Fruit fly (Drosophila melanogaster) whole organism, adult: ENCODE results near the gene msi.

Source experiments
- CG11617 ChIP-seq: fragments of 200-800 bp; sonication (Bioruptor generic); optimal IDR thresholded peaks from 2 replicates; lab custom pipeline; 2017; ENCODE audit warnings: mild to moderate bottlenecking, missing biosample characterization, missing genetic modification reagents, missing genetic modification characterization
- CG12768 ChIP-seq: fragments of 200-800 bp; sonication (Bioruptor generic); optimal IDR thresholded peaks from 2 replicates; lab custom pipeline; 2017; ENCODE audit warnings: missing biosample characterization, missing genetic modification characterization, mild to moderate bottlenecking, moderate library complexity, missing genetic modification reagents
- CG1620 ChIP-seq: fragments of 200-800 bp; sonication (Bioruptor generic); optimal IDR thresholded peaks from 2 replicates; lab custom pipeline; 2016; ENCODE audit warnings: missing biosample characterization, missing genetic modification characterization
- CG33017 ChIP-seq: fragments of 200-800 bp; sonication (Bioruptor generic); optimal IDR thresholded peaks from 2 replicates; lab custom pipeline; 2018; ENCODE audit warnings: missing biosample characterization, mild to moderate bottlenecking, missing genetic modification characterization, moderate library complexity
- CG5204 ChIP-seq: fragments of 200-800 bp; sonication (Bioruptor generic); optimal IDR thresholded peaks from 2 replicates; lab custom pipeline; 2016; ENCODE audit warnings: missing biosample characterization, missing genetic modification characterization
- Mnt ChIP-seq: fragments of 200-800 bp; sonication (Bioruptor generic); optimal IDR thresholded peaks from 2 replicates; lab custom pipeline; 2016; ENCODE audit warnings: missing biosample characterization, mild to moderate bottlenecking, missing genetic modification characterization
- bab1 ChIP-seq: fragments of 200-800 bp; sonication (Bioruptor generic); optimal IDR thresholded peaks from 3 replicates; lab custom pipeline; 2019; ENCODE audit warnings: missing biosample characterization, mild to moderate bottlenecking, missing genetic modification characterization, moderate library complexity
- cic ChIP-seq: fragments of 200-800 bp; sonication (Bioruptor generic); optimal IDR thresholded peaks from 2 replicates; lab custom pipeline; 2017; ENCODE audit warnings: missing biosample characterization, mild to moderate bottlenecking, missing genetic modification characterization, moderate library complexity
- cnc ChIP-seq, 2 experiments: fragments of >200 bp; optimal IDR thresholded peaks; 2 replicates each; lab custom pipeline; 2017
- kay ChIP-seq: fragments of 200-800 bp; sonication (Bioruptor generic); peaks from one replicate; lab custom pipeline; 2016; ENCODE audit warnings: missing biosample characterization, missing genetic modification characterization, borderline replicate concordance
- pad ChIP-seq: fragments of 200-800 bp; sonication (Bioruptor generic); optimal IDR thresholded peaks from 3 replicates; lab custom pipeline; 2017; ENCODE audit warnings: missing biosample characterization, missing genetic modification characterization, mild to moderate bottlenecking, moderate library complexity, missing genetic modification reagents
- toe ChIP-seq: fragments of 200-800 bp; sonication (Bioruptor generic); optimal IDR thresholded peaks from 2 replicates; lab custom pipeline; 2016; ENCODE audit warnings: missing biosample characterization, missing genetic modification characterization

dm6 chr3R:25631079-25631478, 115.2 kb downstream of the msi start:
- no peak for TF ChIP-seq pad (GFP tag; lab: Kevin White, UChicago)
- no peak for TF ChIP-seq bab1 (GFP tag; lab: Kevin White, UChicago)
- no peak for TF ChIP-seq Mnt
- TF ChIP-seq CG5204: no peak
- TF ChIP-seq cnc (optimal IDR thresholded peaks at IDR 0.05; lab: Kevin White, UChicago): no peak
- TF ChIP-seq cic (GFP tag; lab: Kevin White, UChicago): no peak
- TF ChIP-seq CG12768 (GFP tag; lab: Kevin White, UChicago): no peak
- TF ChIP-seq kay (GFP tag; lab: Kevin White, UChicago): no peak
- TF ChIP-seq CG33017 (tag; lab: Kevin White, UChicago): no peak
- no peak for TF ChIP-seq CG11617 (GFP tag; lab: Kevin White, UChicago)
- TF ChIP-seq toe (GFP tag; lab: Kevin White, UChicago): no peak
- no peak for TF ChIP-seq CG1620 (GFP tag; lab: Kevin White, UChicago)
